Fruit fly (Drosophila melanogaster) S2 (cell line): ENCODE measurements around the gene CRIF.

Experiments used
- CG8478 ChIP-seq: fragments of >200 bp; optimal IDR thresholded peaks from 2 replicates; lab custom pipeline; 2018
- CTCF ChIP-seq, 2 experiments: fragments of >200 bp; optimal IDR thresholded peaks; 2 replicates each; lab custom pipeline; 2018

DNA sequence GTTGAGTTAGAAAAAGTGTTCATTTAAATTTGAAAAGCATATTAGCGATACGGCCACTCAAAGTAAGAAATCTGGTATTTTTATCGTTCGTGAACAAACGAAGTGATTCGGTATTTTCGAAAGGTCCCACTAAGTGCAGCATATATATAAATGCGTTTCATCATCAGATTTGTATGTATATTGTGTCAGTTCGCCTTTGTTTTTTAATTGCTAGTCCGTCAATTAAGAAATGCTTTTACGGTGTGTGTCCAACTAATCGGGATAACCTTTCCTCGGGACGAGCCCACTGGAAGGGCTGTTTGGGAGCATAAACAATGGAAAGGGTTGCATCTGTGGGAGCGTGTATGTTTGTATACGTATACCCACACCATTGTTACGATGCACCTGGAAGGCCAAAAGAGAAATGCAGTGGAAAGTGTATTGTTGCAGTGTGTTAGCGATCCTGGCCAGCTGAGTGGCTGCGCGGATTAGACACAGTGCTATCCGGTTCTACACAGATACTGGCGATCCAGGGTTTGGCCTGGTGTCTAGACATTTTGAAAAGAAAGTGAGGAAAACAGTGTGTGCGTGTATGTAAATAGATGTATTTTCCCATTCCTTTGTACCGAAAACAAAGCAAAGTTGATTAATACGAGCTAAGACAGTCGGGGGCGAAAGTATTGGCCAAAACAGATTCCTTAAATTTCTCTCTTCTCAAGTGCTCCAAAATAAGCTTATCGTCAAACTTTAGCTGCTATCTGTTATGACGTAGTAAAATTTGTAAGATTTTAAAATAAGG, 45.5 kb downstream of the CRIF start, which contains the start of gene CG7611:
- TF ChIP-seq CG8478 (lab: Kevin White, UChicago) (no peak), CTCF (optimal IDR thresholded peaks at IDR 0.05; lab: Kevin White, UChicago) (peak in 1 of 2 experiments; percentile 1)
